Worm (Caenorhabditis elegans): ENCODE results near the gene crh-2.
A peak's percentile ranks its signal among the peaks of the same experiment; 100 is the strongest.

- TF ChIP-seq lin-15B (tag; optimal IDR thresholded peaks at IDR 0.05) (no peak), lin-39 (tag; optimal IDR thresholded peaks at IDR 0.05) (peak; percentile 30), R02D3.7 (tag; optimal IDR thresholded peaks at IDR 0.05) (no peak), nhr-23 (tag; optimal IDR thresholded peaks at IDR 0.05) (peak; percentile 18), unc-62 (GFP tag; optimal IDR thresholded peaks at IDR 0.05) (no peak), nhr-25 (tag; optimal IDR thresholded peaks at IDR 0.05) (peak; percentile 51), nfya-1 (tag; optimal IDR thresholded peaks at IDR 0.05; ENCODE audit: insufficient read depth) (peak; percentile 71), aly-2 (tag; optimal IDR thresholded peaks at IDR 0.05) (no peak), zag-1 (tag; optimal IDR thresholded peaks at IDR 0.05) (no peak), nhr-67 (tag; optimal IDR thresholded peaks at IDR 0.05) (no peak), nhr-28 (tag; optimal IDR thresholded peaks at IDR 0.05) (no peak), unc-39 (tag; optimal IDR thresholded peaks at IDR 0.05) (no peak), pha-4 (tag; optimal IDR thresholded peaks at IDR 0.05) (peak; percentile 48)
These were observed 4.9 kb downstream of the crh-2 start for ce11 chrII:5182451-5182850.
